Worm (Caenorhabditis elegans) whole organism, L4 larva: ENCODE results near the gene Y39A1A.31.

ENCODE experiments used
- D1046.2 ChIP-seq: fragments of 200-800 bp; sonication (Bioruptor generic); IDR thresholded peaks from 2 replicates; pipeline ENCODE4 v1.3.6; 2022; ENCODE audit warnings: missing genetic modification characterization, missing compliant biosample characterization
- F10B5.3 ChIP-seq: sonication (generic microtip); optimal IDR thresholded peaks from 2 replicates; lab custom pipeline; 2016; ENCODE audit warnings: mild to moderate bottlenecking, missing genetic modification characterization, missing compliant biosample characterization
- F26F4.8 ChIP-seq: fragments of 200-800 bp; sonication (Bioruptor generic); conservative IDR thresholded peaks from 2 replicates; pipeline ENCODE4 v1.3.6; 2022; ENCODE audit warnings: missing genetic modification characterization, missing compliant biosample characterization
- F44E2.7 ChIP-seq: fragments of 200-800 bp; sonication (Bioruptor generic); IDR thresholded peaks from 2 replicates; pipeline ENCODE4 v2.1.2; 2022; ENCODE audit warnings: missing genetic modification characterization, missing compliant biosample characterization
- F49E8.2 ChIP-seq: sonication (generic microtip); optimal IDR thresholded peaks from 2 replicates; lab custom pipeline; 2016; ENCODE audit warnings: missing compliant biosample characterization, mild to moderate bottlenecking, missing genetic modification characterization, borderline replicate concordance
- R02D3.7 ChIP-seq: fragments of 150-350 bp; sonication (generic microtip); optimal IDR thresholded peaks from 3 replicates; lab custom pipeline; 2014; ENCODE audit warnings: missing biosample characterization, missing genetic modification characterization
- Y105C5A.15 ChIP-seq: fragments of 200-800 bp; sonication (Bioruptor generic); IDR thresholded peaks from 2 replicates; pipeline ENCODE4 v1.3.6; 2022; ENCODE audit warnings: missing genetic modification characterization, missing compliant biosample characterization
- Y48G9A.11 ChIP-seq: fragments of 200-800 bp; sonication (Bioruptor generic); IDR thresholded peaks from 2 replicates; pipeline ENCODE4 v1.3.6; 2022; ENCODE audit warnings: missing genetic modification reagents, missing genetic modification characterization, missing compliant biosample characterization
- Y5F2A.4 ChIP-seq: fragments of 200-800 bp; sonication (Bioruptor generic); optimal IDR thresholded peaks from 2 replicates; lab custom pipeline; 2018; ENCODE audit warnings: mild to moderate bottlenecking, missing genetic modification characterization, missing compliant biosample characterization
- ZK337.2 ChIP-seq: fragments of 200-800 bp; sonication (Bioruptor generic); IDR thresholded peaks from 2 replicates; pipeline ENCODE4 v1.3.6; 2022; ENCODE audit warnings: missing genetic modification reagents, missing genetic modification characterization, missing compliant biosample characterization
- aha-1 ChIP-seq: fragments of 150-350 bp; peaks from one replicate; lab custom pipeline; 2014; ENCODE audit warnings: missing biosample characterization, missing genetic modification characterization
- aly-2 ChIP-seq: sonication (generic microtip); optimal IDR thresholded peaks from 2 replicates; lab custom pipeline; 2018; ENCODE audit warnings: missing biosample characterization, missing genetic modification characterization
- ama-1 ChIP-seq: fragments of 150-350 bp; optimal IDR thresholded peaks from 2 replicates; lab custom pipeline; 2014; ENCODE audit warnings: inconsistent platforms, mixed read lengths
- attf-4 ChIP-seq: sonication (generic microtip); optimal IDR thresholded peaks from 3 replicates; lab custom pipeline; 2017; ENCODE audit warnings: missing biosample characterization, missing genetic modification characterization
- ceh-28 ChIP-seq: fragments of 150-350 bp; optimal IDR thresholded peaks from 2 replicates; lab custom pipeline; 2014; ENCODE audit warnings: missing biosample characterization, missing genetic modification reagents, missing genetic modification characterization
- ceh-32 ChIP-seq: sonication (generic microtip); optimal IDR thresholded peaks from 2 replicates; lab custom pipeline; 2016; ENCODE audit warnings: mild to moderate bottlenecking, missing genetic modification characterization, missing compliant biosample characterization; ENCODE audit not compliant: poor library complexity
- ceh-62 ChIP-seq: sonication (generic microtip); optimal IDR thresholded peaks from 2 replicates; lab custom pipeline; 2017; ENCODE audit warnings: missing biosample characterization, missing genetic modification characterization
- ces-1 ChIP-seq: fragments of 150-350 bp; sonication (generic microtip); optimal IDR thresholded peaks from 4 replicates; lab custom pipeline; 2014; ENCODE audit warnings: missing biosample characterization, missing genetic modification reagents, missing genetic modification characterization
- cey-2 ChIP-seq: sonication (generic microtip); optimal IDR thresholded peaks from 3 replicates; lab custom pipeline; 2017; ENCODE audit warnings: missing genetic modification characterization, mild to moderate bottlenecking, missing compliant biosample characterization, antibody characterized with exemption, borderline replicate concordance; ENCODE audit not compliant: insufficient read depth
- daf-12 ChIP-seq: fragments of 150-350 bp; optimal IDR thresholded peaks from 2 replicates; lab custom pipeline; 2014; ENCODE audit warnings: missing biosample characterization, missing genetic modification reagents, missing genetic modification characterization
- dmd-8 ChIP-seq: fragments of 200-800 bp; sonication (Bioruptor generic); IDR thresholded peaks from 2 replicates; pipeline ENCODE4 v1.3.6; 2022; ENCODE audit warnings: missing genetic modification characterization, missing compliant biosample characterization
- dpl-1 ChIP-seq: fragments of 150-350 bp; optimal IDR thresholded peaks from 2 replicates; lab custom pipeline; 2014; ENCODE audit warnings: missing biosample characterization, missing genetic modification reagents, missing genetic modification characterization
- dve-1 ChIP-seq: sonication (generic microtip); optimal IDR thresholded peaks from 2 replicates; lab custom pipeline; 2017; ENCODE audit warnings: antibody characterized with exemption, mild to moderate bottlenecking, missing genetic modification characterization, missing compliant biosample characterization; ENCODE audit not compliant: insufficient read depth
- egl-43 ChIP-seq: fragments of 200-800 bp; sonication (Bioruptor generic); IDR thresholded peaks from 2 replicates; pipeline ENCODE4 v1.3.6; 2022; ENCODE audit warnings: missing genetic modification reagents, missing genetic modification characterization, missing compliant biosample characterization
- gei-8 ChIP-seq: fragments of 200-800 bp; sonication (Bioruptor generic); optimal IDR thresholded peaks from 2 replicates; lab custom pipeline; 2018; ENCODE audit warnings: mild to moderate bottlenecking, missing genetic modification characterization, missing compliant biosample characterization
- hif-1 ChIP-seq, 2 experiments: sonication (generic microtip); optimal IDR thresholded peaks; 2 replicates each; lab custom pipeline; 2016 to 2017; ENCODE audit warnings: missing compliant biosample characterization in 2 of 2, missing genetic modification characterization in 2 of 2, missing genetic modification reagents in 2 of 2, missing genotype in 2 of 2, mild to moderate bottlenecking in 1 of 2
- jun-1 ChIP-seq: fragments of 150-350 bp; optimal IDR thresholded peaks from 2 replicates; lab custom pipeline; 2014; ENCODE audit warnings: missing biosample characterization, missing genetic modification reagents, missing genetic modification characterization
- lin-1 ChIP-seq: fragments of 200-800 bp; sonication (Bioruptor generic); IDR thresholded peaks from 2 replicates; pipeline ENCODE4 v1.3.6; 2022; ENCODE audit warnings: missing genetic modification reagents, missing genetic modification characterization, missing compliant biosample characterization
- lin-15B ChIP-seq: fragments of 150-350 bp; sonication (generic microtip); optimal IDR thresholded peaks from 3 replicates; lab custom pipeline; 2014; ENCODE audit warnings: missing biosample characterization, missing genetic modification characterization
- lin-29 ChIP-seq: fragments of 200-800 bp; sonication (Bioruptor generic); IDR thresholded peaks from 2 replicates; pipeline ENCODE4 v1.3.6; 2022; ENCODE audit warnings: missing genetic modification reagents, missing genetic modification characterization, missing compliant biosample characterization
- lin-38 ChIP-seq: fragments of 200-800 bp; sonication (Bioruptor generic); IDR thresholded peaks from 2 replicates; pipeline ENCODE4 v1.3.6; 2022; ENCODE audit warnings: missing genetic modification reagents, missing genetic modification characterization, missing compliant biosample characterization
- madf-5 ChIP-seq, 2 experiments: fragments of 200-800 bp; sonication (Bioruptor generic); IDR thresholded peaks; 2 replicates each; pipeline ENCODE4 v1.3.6; 2022; ENCODE audit warnings: missing compliant biosample characterization in 2 of 2, missing genetic modification characterization in 2 of 2
- mdt-29 ChIP-seq: fragments of 200-800 bp; sonication (Bioruptor generic); IDR thresholded peaks from 2 replicates; pipeline ENCODE4 v1.3.6; 2022; ENCODE audit warnings: missing genetic modification reagents, missing genetic modification characterization, missing compliant biosample characterization
- mxl-2 ChIP-seq: fragments of 200-800 bp; sonication (Bioruptor generic); conservative IDR thresholded peaks from 2 replicates; pipeline ENCODE4 v1.3.6; 2022; ENCODE audit warnings: missing genetic modification reagents, missing genetic modification characterization, missing compliant biosample characterization
- mxl-3 ChIP-seq: fragments of 200-800 bp; sonication (Bioruptor generic); optimal IDR thresholded peaks from 2 replicates; lab custom pipeline; 2018; ENCODE audit warnings: mild to moderate bottlenecking, missing genetic modification characterization, missing compliant biosample characterization
- nhr-102 ChIP-seq: sonication (generic microtip); optimal IDR thresholded peaks from 2 replicates; lab custom pipeline; 2016; ENCODE audit warnings: mild to moderate bottlenecking, missing genetic modification characterization, moderate library complexity, missing compliant biosample characterization
- nhr-11 ChIP-seq: fragments of 150-350 bp; optimal IDR thresholded peaks from 2 replicates; lab custom pipeline; 2014; ENCODE audit warnings: missing biosample characterization, missing genetic modification characterization
- nhr-25 ChIP-seq: sonication (generic microtip); optimal IDR thresholded peaks from 2 replicates; lab custom pipeline; 2017; ENCODE audit warnings: missing genetic modification characterization, mild to moderate bottlenecking, missing compliant biosample characterization, antibody characterized with exemption, moderate library complexity, borderline replicate concordance; ENCODE audit not compliant: insufficient read depth
- nhr-28 ChIP-seq: fragments of 150-350 bp; optimal IDR thresholded peaks from 2 replicates; lab custom pipeline; 2014; ENCODE audit warnings: missing biosample characterization, missing genetic modification characterization
- nhr-42 ChIP-seq: fragments of 200-800 bp; sonication (Bioruptor generic); IDR thresholded peaks from 2 replicates; pipeline ENCODE4 v1.3.6; 2022; ENCODE audit warnings: missing genetic modification characterization, missing compliant biosample characterization
- saeg-2 ChIP-seq: fragments of 200-800 bp; sonication (Bioruptor generic); IDR thresholded peaks from 2 replicates; pipeline ENCODE4 v1.3.6; 2022; ENCODE audit warnings: missing genetic modification reagents, missing genetic modification characterization, missing compliant biosample characterization
- snpc-1.2 ChIP-seq: fragments of 200-800 bp; sonication (Bioruptor generic); IDR thresholded peaks from 2 replicates; pipeline ENCODE4 v1.3.6; 2022; ENCODE audit warnings: missing genetic modification reagents, missing genetic modification characterization, missing compliant biosample characterization
- snpc-4 ChIP-seq: fragments of 150-350 bp; optimal IDR thresholded peaks from 2 replicates; lab custom pipeline; 2014; ENCODE audit warnings: missing biosample characterization, missing genetic modification characterization
- spr-3 ChIP-seq: fragments of 200-800 bp; sonication (Bioruptor generic); optimal IDR thresholded peaks from 2 replicates; lab custom pipeline; 2018; ENCODE audit warnings: mild to moderate bottlenecking, missing genetic modification characterization, missing compliant biosample characterization
- tag-97 ChIP-seq: fragments of 200-800 bp; sonication (Bioruptor generic); IDR thresholded peaks from 2 replicates; pipeline ENCODE4 v1.3.6; 2022; ENCODE audit warnings: missing genetic modification characterization, missing compliant biosample characterization
- tra-1 ChIP-seq: fragments of 200-800 bp; sonication (Bioruptor generic); IDR thresholded peaks from 2 replicates; pipeline ENCODE4 v1.3.6; 2022; ENCODE audit warnings: missing genetic modification reagents, missing genetic modification characterization, missing compliant biosample characterization
- unc-39 ChIP-seq: sonication (generic microtip); optimal IDR thresholded peaks from 2 replicates; lab custom pipeline; 2017; ENCODE audit warnings: missing biosample characterization, missing genetic modification characterization
- unc-62 ChIP-seq, 3 experiments: fragments of 150-350 bp in 1 of 3; sonication (generic microtip); optimal IDR thresholded peaks in 2 of 3; peaks in 1 of 3; 1 replicate in 1 of 3; 2 replicates in 2 of 3; lab custom pipeline; 2014 to 2017; ENCODE audit warnings: missing biosample characterization in 3 of 3, missing genetic modification characterization in 3 of 3, missing genetic modification reagents in 3 of 3, missing genotype in 1 of 3
- zip-2 ChIP-seq: fragments of 150-350 bp; optimal IDR thresholded peaks from 2 replicates; lab custom pipeline; 2014; ENCODE audit warnings: missing biosample characterization, missing genetic modification characterization
- ztf-11 ChIP-seq: fragments of 150-350 bp; optimal IDR thresholded peaks from 2 replicates; lab custom pipeline; 2014; ENCODE audit warnings: missing biosample characterization, missing genetic modification characterization
- ztf-7 ChIP-seq: fragments of 150-350 bp; optimal IDR thresholded peaks from 2 replicates; lab custom pipeline; 2014; ENCODE audit warnings: missing biosample characterization, missing genetic modification characterization

Gene Y39A1A.31

ce11 chrIII:10706972-10707438 is 18.0 kb upstream of the Y39A1A.31 start, which contains the start of the genes Y39A1A.21 and Y39A1A.22 (continued):
- no peak for TF ChIP-seq unc-62 (GFP tag; optimal IDR thresholded peaks at IDR 0.05 in 1 of 2; lab: Kevin White, UChicago)
- TF ChIP-seq unc-62 (tag; optimal IDR thresholded peaks at IDR 0.05; lab: Kevin White, UChicago): no peak
- TF ChIP-seq Y5F2A.4 (GFP tag; lab: Kevin White, UChicago): no peak
- no peak for TF ChIP-seq lin-1
- no peak for TF ChIP-seq ceh-28 (tag; lab: Kevin White, UChicago)
- no peak for TF ChIP-seq lin-15B (tag; lab: Kevin White, UChicago)
- no peak for TF ChIP-seq ztf-11 (tag; lab: Kevin White, UChicago)
- TF ChIP-seq ama-1 (lab: Kevin White, UChicago): no peak
- no peak for TF ChIP-seq cey-2 (tag; lab: Kevin White, UChicago)
- TF ChIP-seq mxl-2 (GFP tag; lab: Robert Waterston, UW): no peak
- TF ChIP-seq ZK337.2 (GFP tag; lab: Robert Waterston, UW): 0 out of 2 replicates have a peak, but pooled peaks have one; percentile 43
- TF ChIP-seq D1046.2 (GFP tag; lab: Robert Waterston, UW): no peak
- TF ChIP-seq dmd-8 (GFP tag; lab: Robert Waterston, UW): no peak
- TF ChIP-seq F26F4.8 (GFP tag; lab: Robert Waterston, UW): no peak
- no peak for TF ChIP-seq F44E2.7 (GFP tag; lab: Robert Waterston, UW)
- TF ChIP-seq nhr-25 (tag; lab: Kevin White, UChicago): no peak
- TF ChIP-seq nhr-28: peak; percentile 56
- TF ChIP-seq jun-1 (tag; lab: Kevin White, UChicago): peak; percentile 38
- no peak; the same call in 1 of the 2 replicates for TF ChIP-seq nhr-42 (GFP tag; lab: Robert Waterston, UW)
- TF ChIP-seq R02D3.7: no peak
- TF ChIP-seq lin-29 (GFP tag; lab: Robert Waterston, UW): no peak
- peak; percentile 70 for TF ChIP-seq nhr-11 (tag; lab: Kevin White, UChicago)
- TF ChIP-seq aly-2 (tag; lab: Kevin White, UChicago): no peak
- TF ChIP-seq ceh-32: no peak
- 0 out of 2 replicates have a peak, but pooled peaks have one; percentile 23 for TF ChIP-seq saeg-2
- no peak for TF ChIP-seq ceh-62 (tag; lab: Kevin White, UChicago)
- TF ChIP-seq mxl-3 (GFP tag; lab: Kevin White, UChicago): no peak
- no peak for TF ChIP-seq tag-97 (GFP tag; lab: Robert Waterston, UW)
- no peak for TF ChIP-seq Y105C5A.15 (GFP tag; lab: Robert Waterston, UW)
- TF ChIP-seq ces-1: no peak
- peak; percentile 74 for TF ChIP-seq spr-3 (GFP tag; lab: Kevin White, UChicago)
- no peak for TF ChIP-seq aha-1
- no peak for TF ChIP-seq gei-8 (GFP tag; lab: Kevin White, UChicago)
- peak in 1 of 2 experiments; percentile 60 for TF ChIP-seq hif-1 (tag; optimal IDR thresholded peaks at IDR 0.05; lab: Kevin White, UChicago)
- TF ChIP-seq snpc-4 (tag; lab: Kevin White, UChicago): no peak
- TF ChIP-seq daf-12: no peak
- peak; percentile 53 for TF ChIP-seq ztf-7
- TF ChIP-seq unc-39 (tag; lab: Kevin White, UChicago): no peak
- TF ChIP-seq lin-38 (GFP tag; lab: Robert Waterston, UW): peak; percentile 87
- peak; percentile 31 for TF ChIP-seq zip-2
- TF ChIP-seq attf-4: no peak
- peak; percentile 68 for TF ChIP-seq nhr-102 (tag; lab: Kevin White, UChicago)
- peak; percentile 43; the same call in 1 of the 2 replicates for TF ChIP-seq mdt-29 (GFP tag; lab: Robert Waterston, UW)
- TF ChIP-seq egl-43: peak; percentile 71
- no peak for TF ChIP-seq snpc-1.2
- TF ChIP-seq madf-5 (GFP tag; IDR thresholded peaks at IDR 0.05; lab: Robert Waterston, UW): no peak
- peak; percentile 23 for TF ChIP-seq F10B5.3
- 0 out of 2 replicates have a peak, but pooled peaks have one; percentile 31 for TF ChIP-seq Y48G9A.11 (GFP tag; lab: Robert Waterston, UW)
- TF ChIP-seq F49E8.2: peak; percentile 27
- TF ChIP-seq tra-1 (GFP tag; lab: Robert Waterston, UW): peak; percentile 61; the same call in 1 of the 2 replicates
- TF ChIP-seq dve-1 (tag; lab: Kevin White, UChicago): peak; percentile 86
- peak; percentile 78 for TF ChIP-seq dpl-1 (GFP tag; lab: Kevin White, UChicago)
